Fruit fly (Drosophila melanogaster): ENCODE data around the gene CG33654.

DNA sequence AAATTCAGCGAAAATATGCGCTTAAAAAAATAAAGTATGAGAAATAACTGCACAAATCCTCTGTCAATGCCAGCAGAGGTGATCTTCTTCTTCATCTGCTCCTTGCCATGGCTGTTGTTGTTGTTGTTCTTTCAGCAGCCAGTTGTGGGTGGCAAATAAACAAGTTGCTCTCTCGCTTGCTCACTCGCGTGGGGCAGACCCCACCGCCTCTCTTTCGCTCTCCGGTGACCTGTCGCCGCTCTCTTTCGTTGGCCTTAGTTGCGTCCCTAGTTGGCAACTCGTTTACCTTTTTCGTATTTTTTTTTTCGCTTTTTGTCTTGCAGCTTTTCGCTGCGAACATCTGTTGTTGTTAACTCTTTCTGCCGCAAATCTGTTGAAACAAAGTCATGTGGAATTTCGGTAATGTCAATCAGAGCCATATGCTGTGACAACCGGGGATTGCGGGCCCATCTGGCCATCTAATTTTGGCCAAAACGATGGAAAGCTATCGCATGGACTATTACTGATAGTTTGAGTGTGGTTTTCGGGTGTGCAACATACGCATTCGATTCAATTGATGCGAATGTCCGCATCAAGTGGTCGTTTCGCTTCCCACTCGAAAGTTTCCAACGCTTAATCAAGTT lies 48.3 kb downstream of the CG33654 start:
- TF ChIP-seq Sin3A (optimal IDR thresholded peaks at IDR 0.05) (no peak), insv (optimal IDR thresholded peaks at IDR 0.05) (no peak), psq (optimal IDR thresholded peaks at IDR 0.05) (no peak), h (optimal IDR thresholded peaks at IDR 0.05) (no peak)
